Worm (Caenorhabditis elegans) whole organism, young adult: ENCODE measurements around the gene pes-10.

ENCODE experiments used
- B0035.1 ChIP-seq: sonication (generic microtip); optimal IDR thresholded peaks from 2 replicates; lab custom pipeline; 2016; ENCODE audit warnings: missing genetic modification characterization, mild to moderate bottlenecking, missing compliant biosample characterization, missing genotype, missing genetic modification reagents
- B0336.3 ChIP-seq: fragments of 200-800 bp; sonication (Bioruptor generic); IDR thresholded peaks from 2 replicates; pipeline ENCODE4 v1.3.6; 2022; ENCODE audit warnings: missing genetic modification characterization, missing compliant biosample characterization
- F22D6.2 ChIP-seq: sonication (generic microtip); optimal IDR thresholded peaks from 2 replicates; lab custom pipeline; 2016; ENCODE audit warnings: mild to moderate bottlenecking, missing genetic modification characterization, missing compliant biosample characterization
- F23B12.7 ChIP-seq: sonication (generic microtip); optimal IDR thresholded peaks from 2 replicates; lab custom pipeline; 2017; ENCODE audit warnings: missing genetic modification characterization, mild to moderate bottlenecking, missing compliant biosample characterization, antibody characterized with exemption, moderate library complexity; ENCODE audit not compliant: insufficient read depth
- F37B4.10 ChIP-seq: fragments of 200-800 bp; sonication (Bioruptor generic); IDR thresholded peaks from 2 replicates; pipeline ENCODE4 v1.3.6; 2022; ENCODE audit warnings: missing genetic modification characterization, missing compliant biosample characterization
- F52B5.7 ChIP-seq: sonication (generic microtip); optimal IDR thresholded peaks from 2 replicates; lab custom pipeline; 2016; ENCODE audit warnings: mild to moderate bottlenecking, missing genetic modification characterization, missing compliant biosample characterization
- F55B11.4 ChIP-seq: sonication (generic microtip); optimal IDR thresholded peaks from 2 replicates; lab custom pipeline; 2016; ENCODE audit warnings: missing compliant biosample characterization, missing genetic modification characterization, borderline replicate concordance; ENCODE audit not compliant: insufficient read depth
- F57C9.4 ChIP-seq: sonication (generic microtip); optimal IDR thresholded peaks from 2 replicates; lab custom pipeline; 2017; ENCODE audit warnings: mild to moderate bottlenecking, missing genetic modification characterization, missing compliant biosample characterization
- Y53G8AR.9 ChIP-seq: fragments of 200-800 bp; sonication (Bioruptor generic); conservative IDR thresholded peaks from 2 replicates; pipeline ENCODE4 v1.3.6; 2022; ENCODE audit warnings: missing genetic modification reagents, missing genetic modification characterization, missing compliant biosample characterization
- Y79H2A.3 ChIP-seq: fragments of 200-800 bp; sonication (Bioruptor generic); conservative IDR thresholded peaks from 2 replicates; pipeline ENCODE4 v1.3.6; 2022; ENCODE audit warnings: missing genetic modification reagents, missing genetic modification characterization, missing compliant biosample characterization
- atf-7 ChIP-seq: sonication (generic microtip); optimal IDR thresholded peaks from 2 replicates; lab custom pipeline; 2017; ENCODE audit warnings: mild to moderate bottlenecking, missing genetic modification characterization, missing compliant biosample characterization
- attf-5 ChIP-seq: fragments of 200-800 bp; sonication (Bioruptor generic); optimal IDR thresholded peaks from 2 replicates; lab custom pipeline; 2018; ENCODE audit warnings: mild to moderate bottlenecking, missing genetic modification characterization, missing compliant biosample characterization
- bed-2 ChIP-seq: fragments of 200-800 bp; sonication (Bioruptor generic); IDR thresholded peaks from 2 replicates; pipeline ENCODE4 v1.3.6; 2022; ENCODE audit warnings: missing genetic modification reagents, missing genetic modification characterization, missing compliant biosample characterization
- cebp-1 ChIP-seq, 2 experiments: fragments of 200-800 bp in 1 of 2; sonication (Bioruptor generic) in 1 of 2; sonication (generic microtip) in 1 of 2; IDR thresholded peaks in 1 of 2; optimal IDR thresholded peaks in 1 of 2; 2 replicates each; pipeline versions ENCODE4 v1.3.6 to Lab custom; 2017 to 2022; ENCODE audit warnings: missing compliant biosample characterization in 2 of 2, missing genetic modification characterization in 2 of 2, mild to moderate bottlenecking in 1 of 2, missing genetic modification reagents in 1 of 2, moderate library complexity in 1 of 2
- egrh-3 ChIP-seq: fragments of 200-800 bp; sonication (Bioruptor generic); IDR thresholded peaks from 2 replicates; pipeline ENCODE4 v1.3.6; 2022; ENCODE audit warnings: missing genetic modification reagents, missing genetic modification characterization, missing compliant biosample characterization
- ekl-4 ChIP-seq: fragments of 200-800 bp; sonication (Bioruptor generic); IDR thresholded peaks from 2 replicates; pipeline ENCODE4 v1.3.6; 2022; ENCODE audit warnings: missing genetic modification reagents, missing genetic modification characterization, missing compliant biosample characterization
- hlh-12 ChIP-seq: sonication (generic microtip); optimal IDR thresholded peaks from 2 replicates; lab custom pipeline; 2016; ENCODE audit warnings: missing genetic modification characterization, missing compliant biosample characterization
- hrde-1 ChIP-seq: sonication (generic microtip); optimal IDR thresholded peaks from 2 replicates; lab custom pipeline; 2016; ENCODE audit warnings: missing genetic modification characterization, mild to moderate bottlenecking, missing compliant biosample characterization, moderate library complexity, missing genotype, missing genetic modification reagents, borderline replicate concordance
- madf-10 ChIP-seq: sonication (generic microtip); optimal IDR thresholded peaks from 2 replicates; lab custom pipeline; 2016; ENCODE audit warnings: mild to moderate bottlenecking, missing genetic modification characterization, missing compliant biosample characterization
- mel-28 ChIP-seq: sonication (generic microtip); optimal IDR thresholded peaks from 2 replicates; lab custom pipeline; 2016; ENCODE audit warnings: borderline replicate concordance, mild to moderate bottlenecking, missing genetic modification characterization, missing compliant biosample characterization
- nhr-120 ChIP-seq: fragments of 200-800 bp; sonication (Bioruptor generic); IDR thresholded peaks from 2 replicates; pipeline ENCODE4 v1.3.6; 2022; ENCODE audit warnings: missing genetic modification characterization, missing compliant biosample characterization
- nhr-27 ChIP-seq: fragments of 200-800 bp; sonication (Bioruptor generic); optimal IDR thresholded peaks from 2 replicates; lab custom pipeline; 2018; ENCODE audit warnings: mild to moderate bottlenecking, missing genetic modification characterization, moderate library complexity, missing compliant biosample characterization
- nhr-80 ChIP-seq: sonication (generic microtip); optimal IDR thresholded peaks from 2 replicates; lab custom pipeline; 2016; ENCODE audit warnings: missing genetic modification characterization, missing compliant biosample characterization
- rcor-1 ChIP-seq: fragments of 200-800 bp; sonication (Bioruptor generic); IDR thresholded peaks from 2 replicates; pipeline ENCODE4 v1.3.6; 2022; ENCODE audit warnings: missing genetic modification reagents, missing genetic modification characterization, missing compliant biosample characterization
- repo-1 ChIP-seq: sonication (generic microtip); optimal IDR thresholded peaks from 2 replicates; lab custom pipeline; 2017; ENCODE audit warnings: mild to moderate bottlenecking, missing genetic modification characterization, missing compliant biosample characterization
- sea-2 ChIP-seq: fragments of 200-800 bp; sonication (Bioruptor generic); IDR thresholded peaks from 2 replicates; pipeline ENCODE4 v1.3.6; 2022; ENCODE audit warnings: missing genetic modification characterization, missing compliant biosample characterization
- snpc-4 ChIP-seq, 5 experiments: fragments of 150-350 bp in 1 of 5; sonication (generic microtip) in 4 of 5; optimal IDR thresholded peaks; 2 replicates each; lab custom pipeline; 2014 to 2018; ENCODE audit warnings: missing genetic modification characterization in 5 of 5, missing biosample characterization in 3 of 5, antibody characterized with exemption in 2 of 5, mild to moderate bottlenecking in 2 of 5, missing compliant biosample characterization in 2 of 5, missing genotype in 2 of 5, moderate library complexity in 2 of 5, missing genetic modification reagents in 1 of 5
- tbx-9 ChIP-seq: sonication (generic microtip); optimal IDR thresholded peaks from 2 replicates; lab custom pipeline; 2016; ENCODE audit warnings: borderline replicate concordance, missing genetic modification characterization, inconsistent platforms, missing compliant biosample characterization
- unc-62 ChIP-seq: fragments of 150-350 bp; optimal IDR thresholded peaks from 2 replicates; lab custom pipeline; 2014; ENCODE audit warnings: missing biosample characterization, missing genetic modification reagents, missing genetic modification characterization
- zfh-2 ChIP-seq: fragments of 200-800 bp; sonication (Bioruptor generic); conservative IDR thresholded peaks from 2 replicates; pipeline ENCODE4 v1.3.6; 2022; ENCODE audit warnings: missing genetic modification reagents, missing genetic modification characterization, missing compliant biosample characterization
- ztf-18 ChIP-seq: sonication (generic microtip); optimal IDR thresholded peaks from 2 replicates; lab custom pipeline; 2016; ENCODE audit warnings: missing genotype, mild to moderate bottlenecking, missing genetic modification characterization, missing compliant biosample characterization
- ztf-6 ChIP-seq: fragments of 200-800 bp; sonication (Bioruptor generic); IDR thresholded peaks from 2 replicates; pipeline ENCODE4 v1.3.6; 2022; ENCODE audit warnings: missing genetic modification reagents, missing genetic modification characterization, missing compliant biosample characterization

The pes-10 gene

DNA sequence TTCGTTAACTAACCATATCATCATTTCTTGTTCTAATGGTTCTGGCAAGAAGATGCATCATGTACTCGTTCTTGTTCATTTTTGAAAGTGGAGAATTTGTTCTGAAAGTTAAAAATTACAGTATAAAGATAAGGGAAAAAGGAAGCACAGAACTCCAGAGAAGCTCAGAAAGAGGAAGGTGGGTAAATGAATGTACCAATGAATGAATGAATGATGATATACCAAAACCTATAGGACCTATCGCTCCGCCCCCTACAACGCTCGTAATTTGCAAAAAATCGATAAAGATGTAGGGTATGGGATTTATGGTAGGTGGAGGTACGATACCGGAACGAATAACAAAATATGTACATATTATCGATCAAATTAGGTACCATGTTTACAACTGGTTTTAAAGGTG lies at the start of gene pes-10:
Gene pes-10 (minus strand): TSS at position 101 of the 400 bp plus-strand sequence.
- TF ChIP-seq nhr-27 (tag; lab: Kevin White, UChicago) (no peak), tbx-9 (tag; lab: Kevin White, UChicago) (no peak), hlh-12 (tag; lab: Kevin White, UChicago) (no peak), F23B12.7 (no peak), mel-28 (tag; lab: Kevin White, UChicago) (no peak), F22D6.2 (tag; lab: Kevin White, UChicago) (no peak), atf-7 (tag; lab: Kevin White, UChicago) (no peak), ztf-6 (no peak), egrh-3 (GFP tag; lab: Robert Waterston, UW) (no peak), Y79H2A.3 (no peak), repo-1 (no peak), nhr-120 (no peak), F57C9.4 (tag; lab: Kevin White, UChicago) (no peak), F37B4.10 (GFP tag; lab: Robert Waterston, UW) (no peak), madf-10 (tag; lab: Kevin White, UChicago) (no peak)
- TF ChIP-seq, all 124 proteins: peak for 0

DNA sequence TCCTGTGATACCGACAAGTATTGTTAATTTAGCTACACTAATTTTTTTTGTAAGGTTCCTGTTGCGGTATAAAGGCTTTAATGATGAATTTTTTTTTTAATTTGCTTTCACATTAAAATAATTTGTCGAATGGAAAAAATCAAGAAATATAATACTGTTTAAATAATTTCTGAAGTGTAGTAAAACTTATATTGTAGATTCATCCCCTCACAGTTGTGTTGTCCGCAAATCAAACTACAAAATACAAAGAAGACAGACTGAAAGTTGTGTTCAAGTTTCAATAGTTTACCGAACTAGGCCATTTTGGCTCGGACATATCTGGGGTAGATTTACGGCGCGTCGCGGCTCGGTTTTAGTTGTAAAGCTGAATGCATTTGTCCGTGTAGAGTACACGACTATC lies 49.7 kb upstream of the pes-10 start:
- TF ChIP-seq sea-2 (GFP tag; lab: Robert Waterston, UW): no peak
- no peak for TF ChIP-seq attf-5

DNA sequence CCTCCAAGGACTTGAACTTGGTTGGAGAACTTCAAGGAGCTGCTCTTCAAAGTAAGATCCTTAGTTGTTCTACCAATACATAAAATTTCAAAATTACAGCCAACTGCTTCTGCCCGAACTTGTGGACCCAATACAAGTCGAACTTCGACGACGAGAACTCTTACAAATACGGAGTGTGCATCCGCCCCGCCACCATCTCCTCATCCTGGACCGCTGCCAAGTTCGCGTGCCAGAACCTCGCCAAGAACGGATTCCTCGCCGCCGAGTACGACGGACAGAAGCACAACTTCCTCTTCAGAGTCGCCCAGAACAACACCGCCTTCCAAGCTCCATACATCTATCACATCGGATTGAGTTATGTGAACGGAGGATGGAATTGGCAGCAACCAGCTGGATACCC lies 49.0 kb upstream of the pes-10 start:
- TF ChIP-seq zfh-2 (GFP tag; lab: Robert Waterston, UW): peak; percentile 51; the same call in 1 of the 2 replicates
- no peak for TF ChIP-seq unc-62 (GFP tag; lab: Kevin White, UChicago)

DNA sequence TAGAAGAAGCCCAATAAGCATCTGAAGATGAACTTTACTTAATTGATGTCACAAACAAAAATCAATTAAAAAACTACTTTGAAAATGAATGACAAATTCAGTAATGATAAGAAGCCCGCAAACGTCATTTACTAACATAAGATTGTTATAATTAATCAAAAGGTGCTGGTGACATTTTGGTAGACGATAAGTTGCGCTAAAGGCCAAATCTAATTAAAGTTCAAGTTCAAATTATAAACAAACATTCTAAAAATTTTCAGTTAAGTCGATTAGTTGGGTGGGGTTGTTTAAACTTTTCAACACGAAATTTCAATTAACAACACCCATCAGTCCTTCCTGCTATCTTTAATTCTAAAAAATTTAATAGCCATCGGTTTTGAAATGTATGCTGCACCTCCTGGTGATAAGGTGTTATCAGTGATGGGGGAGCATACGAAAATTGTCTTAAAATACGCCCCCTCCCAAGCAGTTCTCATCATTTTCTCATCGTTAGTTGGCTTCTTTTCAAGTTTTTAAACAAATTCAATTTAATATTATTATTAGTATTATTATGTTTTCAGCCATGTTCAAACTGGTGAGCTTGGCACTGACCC lies 47.5 kb upstream of the pes-10 start, which contains the start of the genes clec-62 and clec-63:
Gene clec-62 (minus strand): TSS at position 51 of the 593 bp plus-strand sequence.
Gene clec-63 (plus strand): TSS at position 561 of the 593 bp plus-strand sequence.
- TF ChIP-seq hrde-1: no peak
- TF ChIP-seq nhr-80 (tag; lab: Kevin White, UChicago): peak; percentile 70

DNA sequence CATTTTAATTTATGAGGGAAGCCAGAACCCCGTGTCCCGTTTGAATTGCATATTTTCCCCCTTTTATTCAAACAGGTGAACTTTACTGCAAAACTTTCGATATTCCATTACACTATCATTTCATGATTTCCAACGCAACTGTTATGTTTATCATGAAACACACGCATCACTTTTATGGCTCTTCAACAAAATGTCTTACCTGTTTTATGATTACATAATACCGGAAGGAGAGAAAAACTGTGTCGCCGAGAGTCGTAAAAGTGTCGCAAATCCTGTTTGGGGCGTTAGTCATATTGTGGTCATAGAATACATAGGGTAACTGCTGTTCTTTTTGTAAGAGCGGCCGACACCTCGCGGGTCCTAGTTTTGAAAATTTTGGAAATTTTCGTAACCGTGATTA lies 44.8 kb upstream of the pes-10 start:
- TF ChIP-seq nhr-80 (tag; lab: Kevin White, UChicago) (peak; percentile 39), cebp-1 (GFP tag; IDR thresholded peaks at IDR 0.05; lab: Robert Waterston, UW) (no peak), cebp-1 (tag; optimal IDR thresholded peaks at IDR 0.05; lab: Kevin White, UChicago) (no peak), snpc-4 (GFP tag; optimal IDR thresholded peaks at IDR 0.05; lab: Kevin White, UChicago) (no peak), snpc-4 (tag; optimal IDR thresholded peaks at IDR 0.05; lab: Kevin White, UChicago) (peak in 1 of 4 experiments; percentile 36), unc-62 (GFP tag; lab: Kevin White, UChicago) (peak; percentile 1)

DNA sequence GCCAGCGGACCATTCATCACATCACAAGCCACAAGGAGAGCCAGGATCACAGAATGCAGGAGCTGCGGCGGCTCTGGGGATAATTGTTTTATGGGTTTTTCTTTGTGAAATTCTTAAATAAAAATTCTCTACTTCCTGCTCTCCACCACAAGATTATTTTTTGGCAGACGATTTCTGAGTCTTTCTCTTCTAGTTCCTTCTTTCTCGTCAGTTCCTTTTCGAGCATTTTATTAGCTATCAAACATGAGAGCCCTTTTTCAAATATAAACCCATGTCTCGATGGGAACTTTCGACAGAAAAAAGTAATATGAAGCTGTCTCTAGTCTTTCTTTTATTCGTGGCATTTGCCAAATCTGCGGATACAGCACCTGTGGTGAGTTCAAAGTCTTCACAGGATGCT lies 40.8 kb upstream of the pes-10 start, which contains the start of gene F35C5.3:
Gene F35C5.3 (plus strand): TSS at position 301 of the 400 bp plus-strand sequence.
- TF ChIP-seq ekl-4 (GFP tag; lab: Robert Waterston, UW) (no peak), nhr-120 (no peak), unc-62 (GFP tag; lab: Kevin White, UChicago) (no peak), F55B11.4 (tag; lab: Kevin White, UChicago) (no peak), B0035.1 (tag; lab: Kevin White, UChicago) (no peak), F52B5.7 (tag; lab: Kevin White, UChicago) (no peak), bed-2 (no peak), B0336.3 (no peak), Y79H2A.3 (no peak), ztf-18 (tag; lab: Kevin White, UChicago) (no peak), Y53G8AR.9 (GFP tag; lab: Robert Waterston, UW) (no peak), rcor-1 (no peak)
